Fruit fly (Drosophila melanogaster) whole organism, pupa: ENCODE measurements around the gene CG32379.

Experiments
- CG10348 ChIP-seq: fragments of 200-800 bp; sonication (Bioruptor generic); IDR thresholded peaks from 2 replicates; pipeline ENCODE4 v1.3.6; 2022; ENCODE audit warnings: missing biosample characterization, missing genetic modification characterization
- CG12605 ChIP-seq: fragments of 200-800 bp; sonication (Bioruptor generic); IDR thresholded peaks from 2 replicates; pipeline ENCODE4 v1.3.6; 2022; ENCODE audit warnings: missing biosample characterization, missing genetic modification characterization
- CG17806 ChIP-seq: fragments of 200-800 bp; sonication (Bioruptor generic); optimal IDR thresholded peaks from 2 replicates; lab custom pipeline; 2018; ENCODE audit warnings: missing biosample characterization, mild to moderate bottlenecking, missing genetic modification characterization, moderate library complexity
- CG8301 ChIP-seq: fragments of 200-800 bp; sonication (Bioruptor generic); optimal IDR thresholded peaks from 2 replicates; lab custom pipeline; 2018; ENCODE audit warnings: missing biosample characterization, mild to moderate bottlenecking, missing genetic modification characterization
- CG9948 ChIP-seq: fragments of 200-800 bp; sonication (Bioruptor generic); optimal IDR thresholded peaks from 2 replicates; lab custom pipeline; 2018; ENCODE audit warnings: missing biosample characterization, mild to moderate bottlenecking, missing genetic modification characterization, moderate library complexity
- D1 ChIP-seq: fragments of 200-800 bp; sonication (Bioruptor generic); optimal IDR thresholded peaks from 2 replicates; lab custom pipeline; 2018; ENCODE audit warnings: missing biosample characterization, mild to moderate bottlenecking, missing genetic modification characterization, moderate library complexity
- EcR ChIP-seq: fragments of 200-800 bp; sonication (Bioruptor generic); optimal IDR thresholded peaks from 3 replicates; lab custom pipeline; 2019; ENCODE audit warnings: missing biosample characterization, missing genetic modification characterization, mild to moderate bottlenecking, moderate library complexity, missing genetic modification reagents
- Pif1B ChIP-seq: fragments of 200-800 bp; sonication (Bioruptor generic); optimal IDR thresholded peaks from 3 replicates; lab custom pipeline; 2016; ENCODE audit warnings: missing biosample characterization, missing genetic modification characterization
- fd96Ca ChIP-seq: fragments of 200-800 bp; sonication (Bioruptor generic); IDR thresholded peaks from 3 replicates; pipeline ENCODE4 v1.3.6; 2022; ENCODE audit warnings: missing biosample characterization, missing genetic modification characterization

DNA sequence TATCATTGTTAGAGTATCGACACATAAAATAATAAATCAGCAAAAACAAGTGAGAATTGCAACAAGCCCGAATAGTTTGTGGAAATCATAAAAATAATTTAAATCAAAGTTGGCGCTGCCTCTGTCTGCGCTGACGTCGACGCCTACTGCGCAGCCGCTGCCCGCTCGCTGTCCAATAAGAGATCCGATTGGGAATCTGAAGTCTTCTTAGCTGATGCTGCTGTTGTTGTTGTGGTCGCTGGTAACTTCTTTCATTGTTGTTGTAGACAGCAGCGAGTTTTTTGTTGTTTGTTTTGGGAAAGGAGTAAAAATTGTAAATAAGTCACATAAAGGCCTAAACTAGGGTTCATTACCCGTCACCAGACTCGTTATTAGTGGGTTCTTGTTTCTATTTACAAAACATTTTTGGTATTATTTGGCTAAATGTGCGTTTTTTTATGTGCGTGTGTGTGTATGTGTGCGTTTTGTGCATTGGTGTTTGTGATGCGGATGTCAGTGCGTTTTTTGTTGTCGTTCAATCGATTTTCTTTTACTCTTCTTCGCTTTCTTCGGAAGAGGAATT, 31.4 kb upstream of the CG32379 start:
- TF ChIP-seq CG10348 (GFP tag; lab: Robert Waterston, UW), result no peak
- no peak for TF ChIP-seq CG9948 (tag; lab: Kevin White, UChicago)
- no peak for TF ChIP-seq CG12605 (GFP tag; lab: Robert Waterston, UW)
- TF ChIP-seq fd96Ca, result no peak
- no peak for TF ChIP-seq CG8301 (tag; lab: Kevin White, UChicago)
- TF ChIP-seq Pif1B (GFP tag; lab: Kevin White, UChicago), result no peak
- no peak for TF ChIP-seq D1
- TF ChIP-seq CG17806 (tag; lab: Kevin White, UChicago), result no peak
- TF ChIP-seq EcR, result no peak
